Worm (Caenorhabditis elegans): ENCODE measurements around the gene F25E5.5.

Gene F25E5.5

DNA sequence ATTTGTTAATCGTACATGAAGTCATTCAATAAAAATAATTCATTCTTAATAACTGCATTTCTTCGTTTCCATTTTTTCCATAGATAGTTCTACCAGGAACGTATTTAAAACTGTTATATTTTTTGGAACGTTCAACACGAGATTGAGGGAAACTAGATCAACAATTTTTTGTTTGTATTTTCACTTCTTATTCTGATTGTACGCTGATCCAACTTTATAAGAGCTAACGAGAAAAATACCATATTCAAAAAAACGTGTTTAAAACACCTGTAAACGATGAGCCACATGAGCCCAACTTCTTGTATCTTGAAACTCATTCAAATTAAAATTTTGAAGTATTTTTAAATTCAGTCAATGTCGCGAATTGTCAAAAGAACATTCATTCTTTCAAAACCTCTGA lies 30.5 kb upstream of the F25E5.5 start:
- no peak for TF ChIP-seq ztf-4 (tag; optimal IDR thresholded peaks at IDR 0.05)
- no peak for TF ChIP-seq ceh-8 (GFP tag; optimal IDR thresholded peaks at IDR 0.05)
- TF ChIP-seq lin-35 (GFP tag; optimal IDR thresholded peaks at IDR 0.05) = peak in 1 of 2 experiments; percentile 17
- TF ChIP-seq irx-1 (tag; optimal IDR thresholded peaks at IDR 0.05) = no peak

DNA sequence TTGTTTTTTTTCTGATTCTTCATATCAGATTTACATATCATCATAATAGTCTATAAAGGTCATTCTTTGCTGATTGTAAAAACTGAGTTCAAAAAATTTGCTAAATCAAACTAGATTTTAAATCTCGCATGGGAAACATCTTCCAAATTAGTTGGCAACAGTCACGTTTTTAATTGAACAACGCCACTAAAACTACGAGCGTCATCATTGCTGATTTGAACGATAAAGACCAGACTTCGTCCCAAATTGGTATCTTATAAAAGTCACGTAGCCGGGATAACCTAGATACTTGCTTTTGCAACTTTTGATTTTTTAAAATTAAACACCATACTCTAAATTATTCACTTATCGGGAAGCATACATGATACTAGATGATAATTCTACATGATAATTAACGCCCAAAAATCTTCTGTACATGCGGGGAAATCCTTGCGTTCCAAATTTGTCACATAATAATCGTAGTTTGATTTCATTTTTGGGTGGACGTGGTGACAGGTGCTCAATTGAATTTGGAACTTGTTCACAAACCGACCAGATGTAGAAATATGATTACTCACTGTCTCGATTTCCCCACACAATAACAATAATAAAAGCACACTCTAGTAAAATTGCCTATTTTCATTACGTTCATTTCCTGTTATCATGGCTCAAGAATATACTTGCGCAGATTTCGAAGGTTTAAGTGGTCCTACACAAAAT lies 29.9 kb upstream of the F25E5.5 start, which contains the start of gene srw-67:
TSS of gene srw-67 (plus strand) at position 643 of the 699 bp plus-strand sequence.
- TF ChIP-seq elt-3 (tag; optimal IDR thresholded peaks at IDR 0.05) (peak in 1 of 6 experiments; percentile 33), blmp-1 (tag; optimal IDR thresholded peaks at IDR 0.05) (peak; percentile 14), efl-1 (optimal IDR thresholded peaks at IDR 0.05) (no peak), efl-1 (GFP tag; optimal IDR thresholded peaks at IDR 0.05 in 1 of 2) (peak in 1 of 2 experiments; percentile 41), egl-27 (tag; optimal IDR thresholded peaks at IDR 0.05) (no peak), fkh-10 (GFP tag; optimal IDR thresholded peaks at IDR 0.05) (no peak), nhr-19 (GFP tag; conservative IDR thresholded peaks at IDR 0.05) (no peak), ztf-11 (tag; optimal IDR thresholded peaks at IDR 0.05) (no peak), xbp-1 (tag; optimal IDR thresholded peaks at IDR 0.05) (no peak), nhr-20 (tag; optimal IDR thresholded peaks at IDR 0.05) (no peak), tbx-2 (tag; optimal IDR thresholded peaks at IDR 0.05) (no peak), elt-2 (tag; optimal IDR thresholded peaks at IDR 0.05) (no peak), nhr-237 (tag; optimal IDR thresholded peaks at IDR 0.05) (no peak)

DNA sequence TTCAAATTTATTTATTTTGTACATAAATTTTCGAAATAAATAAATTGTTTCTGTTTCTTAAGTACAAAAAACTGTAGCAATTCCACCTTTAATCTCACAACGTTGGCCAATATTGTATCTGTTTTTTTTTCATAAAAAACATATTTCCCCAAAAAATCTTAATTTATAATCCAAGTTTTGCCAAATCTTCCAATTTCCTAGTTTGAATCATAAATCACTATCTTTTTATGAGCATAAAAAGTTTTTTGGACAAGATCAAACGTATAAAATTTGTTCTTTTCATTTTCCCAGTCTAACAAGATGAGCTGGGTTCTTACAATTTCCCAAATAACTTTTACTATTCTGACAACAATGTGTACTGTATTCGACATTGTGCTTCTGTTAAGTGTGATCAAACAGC lies 26.9 kb upstream of the F25E5.5 start, which contains the start of gene srxa-4:
TSS of gene srxa-4 (plus strand) at position 301 of the 400 bp plus-strand sequence.
- TF ChIP-seq mdl-1 (tag; optimal IDR thresholded peaks at IDR 0.05) (no peak), tbx-2 (tag; optimal IDR thresholded peaks at IDR 0.05) (no peak), xbp-1 (tag; optimal IDR thresholded peaks at IDR 0.05) (no peak), ceh-90 (tag; optimal IDR thresholded peaks at IDR 0.05) (no peak), aha-1 (tag; optimal IDR thresholded peaks at IDR 0.05) (no peak), aly-2 (tag; optimal IDR thresholded peaks at IDR 0.05) (no peak), efl-1 (optimal IDR thresholded peaks at IDR 0.05) (no peak), efl-1 (GFP tag; optimal IDR thresholded peaks at IDR 0.05 in 1 of 2) (no peak), nhr-237 (tag; optimal IDR thresholded peaks at IDR 0.05) (no peak), unc-86 (tag; optimal IDR thresholded peaks at IDR 0.05) (no peak)

DNA sequence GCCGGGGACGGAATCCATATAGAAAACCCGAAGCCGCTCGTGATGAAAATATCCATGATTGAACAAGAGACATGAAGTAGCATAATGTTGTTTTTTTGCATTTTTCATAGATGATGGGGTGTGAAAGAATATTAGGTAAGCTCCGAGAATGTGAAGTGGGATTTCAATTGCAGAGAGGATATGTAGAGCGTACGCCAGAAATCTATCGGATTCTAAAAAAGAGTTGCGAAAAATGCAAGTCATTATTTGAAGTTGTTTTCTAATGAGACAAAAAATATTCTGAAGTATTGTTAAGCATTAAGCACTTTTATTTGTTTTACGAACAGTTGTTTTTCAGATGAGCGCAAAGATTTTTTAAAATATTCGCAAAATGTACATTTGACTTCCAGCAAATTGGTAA lies 22.7 kb upstream of the F25E5.5 start, which contains the start of gene F18E3.10:
TSS of gene F18E3.10 (minus strand) at position 101 of the 400 bp plus-strand sequence.
- no peak for TF ChIP-seq pax-3 (tag; optimal IDR thresholded peaks at IDR 0.05)

DNA sequence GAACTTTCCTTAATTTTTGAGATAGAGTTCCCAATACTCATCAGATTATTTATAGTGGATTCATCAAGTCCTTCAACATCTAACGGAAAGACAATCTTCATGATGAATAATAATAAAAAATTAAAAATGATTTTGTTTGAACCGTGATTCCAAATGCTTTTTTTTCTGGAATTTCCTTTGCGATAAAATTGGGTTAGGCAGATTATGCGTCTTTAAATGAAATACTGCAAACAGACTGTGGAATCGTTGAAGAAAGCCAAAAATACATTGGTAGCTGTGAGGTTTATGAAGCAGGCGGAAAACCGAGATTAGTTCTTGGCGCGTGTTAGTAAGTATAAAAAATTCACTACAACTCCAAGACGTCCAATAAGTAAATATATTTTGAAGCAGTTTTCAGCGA lies 20.5 kb upstream of the F25E5.5 start, which contains the start of gene srw-68:
TSS of gene srw-68 (minus strand) at position 101 of the 400 bp plus-strand sequence.
- no peak for TF ChIP-seq snpc-4 (tag; optimal IDR thresholded peaks at IDR 0.05)
- no peak for TF ChIP-seq tlp-1 (tag; optimal IDR thresholded peaks at IDR 0.05)
- no peak for TF ChIP-seq hlh-4 (tag; optimal IDR thresholded peaks at IDR 0.05)
- TF ChIP-seq elt-3 (tag; optimal IDR thresholded peaks at IDR 0.05) = no peak
- no peak for TF ChIP-seq C16A3.4 (tag; optimal IDR thresholded peaks at IDR 0.05)
- TF ChIP-seq nhr-90 (tag; optimal IDR thresholded peaks at IDR 0.05; ENCODE audit: poor library complexity) = no peak
- no peak for TF ChIP-seq fos-1 (tag; optimal IDR thresholded peaks at IDR 0.05)
- TF ChIP-seq ceh-90 (tag; optimal IDR thresholded peaks at IDR 0.05) = no peak
- TF ChIP-seq rnt-1 (tag; optimal IDR thresholded peaks at IDR 0.05) = no peak
- TF ChIP-seq dpl-1 (GFP tag; optimal IDR thresholded peaks at IDR 0.05) = no peak
- TF ChIP-seq mab-9 (GFP tag; IDR thresholded peaks at IDR 0.05) = no peak
- no peak for TF ChIP-seq aha-1 (tag; optimal IDR thresholded peaks at IDR 0.05)
- no peak for TF ChIP-seq nhr-71 (tag; optimal IDR thresholded peaks at IDR 0.05)
- TF ChIP-seq nhr-84 (tag; optimal IDR thresholded peaks at IDR 0.05) = no peak
- TF ChIP-seq lin-35 (GFP tag; optimal IDR thresholded peaks at IDR 0.05) = no peak
- TF ChIP-seq sup-37 (GFP tag; optimal IDR thresholded peaks at IDR 0.05) = no peak

All from whole organism, L1 larva.